Fruit fly (Drosophila melanogaster): ENCODE results near the gene dmGlut.

dmGlut gene

DNA sequence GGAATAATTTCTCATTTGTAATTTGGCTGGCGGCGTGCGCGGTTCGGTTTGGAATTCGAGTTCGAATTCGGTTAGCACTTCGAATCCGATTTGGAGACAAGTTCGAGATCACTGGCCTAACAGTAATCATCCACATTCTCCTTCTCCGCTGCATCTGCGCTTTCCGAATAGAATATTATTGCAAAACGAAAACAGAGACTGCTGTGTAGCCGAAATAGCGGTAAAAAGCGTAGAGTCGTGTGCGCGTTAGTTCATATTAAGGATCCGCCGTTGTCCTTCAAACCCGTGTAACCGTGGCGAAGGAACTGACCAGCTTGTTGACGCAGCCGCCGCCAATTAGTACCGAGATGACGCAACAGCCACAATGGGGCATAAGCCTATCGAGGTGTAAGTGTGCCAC, at the start of gene dmGlut:
Gene dmGlut, plus strand, starts transcription at position 4 of the 400 bp plus-strand sequence.
- TF ChIP-seq acj6 (GFP tag; optimal IDR thresholded peaks at IDR 0.05) (no peak), CG7368 (GFP tag; optimal IDR thresholded peaks at IDR 0.05) (no peak), Smox (GFP tag; optimal IDR thresholded peaks at IDR 0.05) (no peak), spab (GFP tag; optimal IDR thresholded peaks at IDR 0.05) (no peak), fd59A (GFP tag; optimal IDR thresholded peaks at IDR 0.05) (no peak), eg (GFP tag; IDR thresholded peaks at IDR 0.05) (no peak), ss (GFP tag; optimal IDR thresholded peaks at IDR 0.05) (no peak), Lpt (GFP tag; optimal IDR thresholded peaks at IDR 0.05) (no peak), CG3919 (GFP tag; optimal IDR thresholded peaks at IDR 0.05) (no peak)

dm6 chr2L:11977721-11978120, 49.5 kb upstream of the dmGlut start:
- TF ChIP-seq Hr38 (GFP tag; optimal IDR thresholded peaks at IDR 0.05) (no peak), Smox (GFP tag; optimal IDR thresholded peaks at IDR 0.05) (no peak), achi (GFP tag; optimal IDR thresholded peaks at IDR 0.05) (no peak), fkh (GFP tag; optimal IDR thresholded peaks at IDR 0.05) (no peak), Eip78C (GFP tag) (no peak), CG8319 (GFP tag; optimal IDR thresholded peaks at IDR 0.05) (no peak), CG8632 (GFP tag; optimal IDR thresholded peaks at IDR 0.05) (no peak), ss (GFP tag; optimal IDR thresholded peaks at IDR 0.05) (no peak), CG4318 (GFP tag; optimal IDR thresholded peaks at IDR 0.05) (no peak), CG7368 (GFP tag; optimal IDR thresholded peaks at IDR 0.05) (no peak), Sox14 (GFP tag; optimal IDR thresholded peaks at IDR 0.05) (no peak), CG11294 (GFP tag; IDR thresholded peaks at IDR 0.05) (no peak), CG6276 (GFP tag; optimal IDR thresholded peaks at IDR 0.05) (no peak)

- TF ChIP-seq eg (GFP tag; IDR thresholded peaks at IDR 0.05) (no peak), acj6 (GFP tag; optimal IDR thresholded peaks at IDR 0.05) (peak; percentile 0), CG32006 (GFP tag; optimal IDR thresholded peaks at IDR 0.05) (peak; percentile 20)
Measured at dm6 chr2L:11980075-11980474, 47.2 kb upstream of the dmGlut start.

DNA sequence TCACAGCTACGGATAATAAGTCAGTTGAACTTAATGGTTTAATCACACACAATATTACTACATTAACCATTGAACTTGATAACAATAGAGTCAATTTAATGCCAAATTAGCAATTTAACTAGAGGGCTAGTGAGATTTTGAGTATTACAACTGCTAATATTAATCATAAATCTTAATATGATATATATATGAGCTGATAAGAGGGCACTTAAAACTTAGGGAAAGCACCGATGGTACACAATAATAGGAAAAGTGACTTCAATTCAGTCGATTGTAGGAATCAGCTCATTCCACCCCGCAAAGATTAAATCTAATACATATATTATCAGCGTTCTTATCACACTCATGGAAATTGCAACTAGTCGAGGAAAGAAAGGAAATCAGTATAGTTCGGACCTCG, 46.0 kb upstream of the dmGlut start, which contains the start of gene CG16965:
Gene CG16965, plus strand, starts transcription at position 382 of the 400 bp plus-strand sequence.
- TF ChIP-seq CG8632 (GFP tag; optimal IDR thresholded peaks at IDR 0.05) (no peak), CG10669 (GFP tag; optimal IDR thresholded peaks at IDR 0.05) (no peak), fd85E (GFP tag; optimal IDR thresholded peaks at IDR 0.05) (no peak), Eip78C (GFP tag) (peak; percentile 52), lz (GFP tag; optimal IDR thresholded peaks at IDR 0.05) (no peak), spab (GFP tag; optimal IDR thresholded peaks at IDR 0.05) (no peak)

DNA sequence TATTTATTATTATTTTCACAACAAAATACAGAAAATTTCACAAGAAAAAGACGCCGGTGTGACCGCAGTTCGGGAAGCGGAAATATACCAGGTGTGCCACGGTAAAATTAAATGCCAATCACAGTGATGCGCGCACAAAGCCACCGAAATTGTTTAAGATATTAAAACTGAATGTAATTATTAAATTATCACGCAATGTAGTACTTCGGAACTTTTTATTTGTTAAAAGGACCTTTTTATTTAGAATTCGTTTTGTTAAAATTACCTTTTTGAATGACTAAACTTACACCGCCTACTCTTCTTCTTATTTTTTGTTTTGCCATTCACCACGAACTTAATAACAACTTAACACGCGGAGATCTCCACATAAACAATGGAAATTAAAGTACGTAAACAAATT, 39.3 kb upstream of the dmGlut start, which contains the start of the genes CG6686 and CG34163:
Gene CG6686, minus strand, starts transcription at position 95 of the 400 bp plus-strand sequence.
Gene CG34163, plus strand, starts transcription at position 326 of the 400 bp plus-strand sequence.
- TF ChIP-seq CG32006 (GFP tag; optimal IDR thresholded peaks at IDR 0.05) (no peak), fd59A (GFP tag; optimal IDR thresholded peaks at IDR 0.05) (no peak), esn (GFP tag; optimal IDR thresholded peaks at IDR 0.05) (peak; percentile 69), CG6792 (GFP tag; optimal IDR thresholded peaks at IDR 0.05) (peak; percentile 51), CG15336 (GFP tag; IDR thresholded peaks at IDR 0.05) (peak; percentile 20; the same call in 1 of the 2 replicates), Eip78C (GFP tag) (peak; percentile 69), Sox14 (GFP tag; optimal IDR thresholded peaks at IDR 0.05) (peak; percentile 79), CG31627 (GFP tag; optimal IDR thresholded peaks at IDR 0.05) (peak; percentile 46), Ets21C (GFP tag; optimal IDR thresholded peaks at IDR 0.05) (peak; percentile 43), Sox15 (GFP tag; optimal IDR thresholded peaks at IDR 0.05) (peak; percentile 14), CG10669 (GFP tag; optimal IDR thresholded peaks at IDR 0.05) (no peak), cyc (GFP tag; optimal IDR thresholded peaks at IDR 0.05) (peak; percentile 46), lz (GFP tag; optimal IDR thresholded peaks at IDR 0.05) (peak; percentile 55), Hr38 (GFP tag; optimal IDR thresholded peaks at IDR 0.05) (no peak), CG11762 (GFP tag; optimal IDR thresholded peaks at IDR 0.05; ENCODE audit: insufficient read depth) (no peak), dac (GFP tag; optimal IDR thresholded peaks at IDR 0.05) (no peak), Eip93F (GFP tag; optimal IDR thresholded peaks at IDR 0.05) (no peak), CG11294 (GFP tag; IDR thresholded peaks at IDR 0.05) (no peak), CG6163 (GFP tag; IDR thresholded peaks at IDR 0.05) (0 out of 3 replicates have a peak, but pooled peaks have one; percentile 19), CG6276 (GFP tag; optimal IDR thresholded peaks at IDR 0.05) (no peak), Met (GFP tag; optimal IDR thresholded peaks at IDR 0.05) (no peak), CG1621 (tag; optimal IDR thresholded peaks at IDR 0.05) (no peak), ss (GFP tag; optimal IDR thresholded peaks at IDR 0.05) (no peak), Lpt (GFP tag; optimal IDR thresholded peaks at IDR 0.05) (no peak)
